Fruit fly (Drosophila melanogaster): ENCODE data around the gene CG3081.

The CG3081 gene

DNA sequence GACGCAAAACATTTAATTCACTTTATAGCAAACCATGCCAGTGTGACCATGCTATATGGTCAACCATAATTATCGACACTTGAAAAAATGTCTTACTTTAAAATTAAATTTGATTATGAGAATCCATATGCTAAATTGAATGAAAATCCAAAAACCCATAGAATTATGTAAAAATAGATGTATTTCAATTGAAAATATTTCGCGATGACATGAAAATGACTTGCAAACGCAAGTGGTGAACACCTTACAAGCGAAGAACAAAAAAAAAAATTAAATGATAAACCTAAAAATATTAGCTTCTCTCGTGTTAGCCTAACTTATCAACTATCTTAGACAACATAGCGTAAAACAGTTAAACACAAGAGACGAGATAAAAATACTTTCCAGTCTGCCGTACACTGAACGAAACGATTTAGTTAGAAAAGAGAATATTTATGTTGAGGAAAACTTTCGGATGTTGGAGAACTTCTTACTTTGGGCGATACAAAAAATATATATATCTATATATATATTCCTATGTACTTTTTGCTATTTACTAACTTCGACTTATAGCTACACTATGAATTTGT is 36.1 kb upstream of the CG3081 start (continued):
- TF ChIP-seq Xrp1 (GFP tag; IDR thresholded peaks at IDR 0.05) (peak; percentile 69), CG6689 (GFP tag; IDR thresholded peaks at IDR 0.05) (peak; percentile 71), HHEX (GFP tag; optimal IDR thresholded peaks at IDR 0.05) (peak; percentile 26), CG32772 (GFP tag; IDR thresholded peaks at IDR 0.05) (no peak), CG4730 (GFP tag; IDR thresholded peaks at IDR 0.05) (0 out of 2 replicates have a peak, but pooled peaks have one; percentile 19), CG16863 (GFP tag; optimal IDR thresholded peaks at IDR 0.05) (peak; percentile 61), vnd (GFP tag; IDR thresholded peaks at IDR 0.05; ENCODE audit: partially characterized antibody) (no peak), CG12659 (GFP tag; optimal IDR thresholded peaks at IDR 0.05) (peak; percentile 27), PHDP (tag; optimal IDR thresholded peaks at IDR 0.05) (peak; percentile 60), en (GFP tag; optimal IDR thresholded peaks at IDR 0.05) (no peak), CG8089 (GFP tag; optimal IDR thresholded peaks at IDR 0.05) (no peak), pita (GFP tag; optimal IDR thresholded peaks at IDR 0.05) (no peak), kah (GFP tag; optimal IDR thresholded peaks at IDR 0.05) (peak; percentile 13), CG1647 (GFP tag; optimal IDR thresholded peaks at IDR 0.05) (peak; percentile 21), az2 (GFP tag; optimal IDR thresholded peaks at IDR 0.05) (peak; percentile 40), B-H1 (GFP tag; IDR thresholded peaks at IDR 0.05) (peak; percentile 57; the same call in 2 of the 3 replicates), gt (GFP tag; IDR thresholded peaks at IDR 0.05) (no peak), ranshi (GFP tag; IDR thresholded peaks at IDR 0.05) (peak; percentile 66; the same call in 1 of the 2 replicates), HLHmδ (GFP tag; optimal IDR thresholded peaks at IDR 0.05) (no peak), unc-4 (GFP tag; IDR thresholded peaks at IDR 0.05; ENCODE audit: partially characterized antibody) (no peak), sd (tag; optimal IDR thresholded peaks at IDR 0.05) (no peak), sr (GFP tag; IDR thresholded peaks at IDR 0.05) (no peak), crc (GFP tag; optimal IDR thresholded peaks at IDR 0.05) (no peak), CG33557 (GFP tag; optimal IDR thresholded peaks at IDR 0.05) (no peak), dmrt11E (tag; optimal IDR thresholded peaks at IDR 0.05) (peak; percentile 50), CG8388 (GFP tag; optimal IDR thresholded peaks at IDR 0.05) (peak; percentile 53), CG10147 (GFP tag; optimal IDR thresholded peaks at IDR 0.05) (peak; percentile 44), br (optimal IDR thresholded peaks at IDR 0.05) (no peak), nerfin-2 (GFP tag; IDR thresholded peaks at IDR 0.05; ENCODE audit: partially characterized antibody) (no peak), bigmax (GFP tag; optimal IDR thresholded peaks at IDR 0.05) (no peak), luna (GFP tag; optimal IDR thresholded peaks at IDR 0.05) (no peak), CG1233 (GFP tag; optimal IDR thresholded peaks at IDR 0.05) (peak; percentile 10), CG18764 (GFP tag; optimal IDR thresholded peaks at IDR 0.05) (peak; percentile 26), Dll (GFP tag; IDR thresholded peaks at IDR 0.05; ENCODE audit: partially characterized antibody) (no peak), CG1024 (GFP tag; IDR thresholded peaks at IDR 0.05) (no peak), CG8359 (GFP tag; optimal IDR thresholded peaks at IDR 0.05; ENCODE audit: borderline replicate concordance) (no peak), CG15479 (GFP tag; optimal IDR thresholded peaks at IDR 0.05) (no peak), gsb-n (tag; optimal IDR thresholded peaks at IDR 0.05) (no peak), corto (GFP tag; optimal IDR thresholded peaks at IDR 0.05) (no peak), CG15011 (GFP tag; optimal IDR thresholded peaks at IDR 0.05) (peak; percentile 28), CG2678 (tag; optimal IDR thresholded peaks at IDR 0.05) (peak; percentile 70), ara (GFP tag; IDR thresholded peaks at IDR 0.05) (peak; percentile 58), so (GFP tag; IDR thresholded peaks at IDR 0.05) (no peak), Oaz (GFP tag; IDR thresholded peaks at IDR 0.05) (no peak), Nf-YA (GFP tag; IDR thresholded peaks at IDR 0.05) (no peak), CG7745 (tag; optimal IDR thresholded peaks at IDR 0.05) (no peak), CrebB (tag; optimal IDR thresholded peaks at IDR 0.05) (no peak), ewg (GFP tag; optimal IDR thresholded peaks at IDR 0.05) (peak; percentile 3), rib (GFP tag; IDR thresholded peaks at IDR 0.05) (no peak), Sry-β (GFP tag; optimal IDR thresholded peaks at IDR 0.05) (no peak)

All from whole organism, embryonic.